Worm (Caenorhabditis elegans) whole organism, L4 larva: Measurements from ENCODE around the gene msp-76.

ENCODE experiments used
- T20F7.1 ChIP-seq: fragments of 200-800 bp; sonication (Bioruptor generic); optimal IDR thresholded peaks from 2 replicates; lab custom pipeline; 2018; ENCODE audit warnings: mild to moderate bottlenecking, missing genetic modification characterization, missing compliant biosample characterization
- ZK546.5 ChIP-seq, 2 experiments: sonication (generic microtip); optimal IDR thresholded peaks; 2 replicates each; lab custom pipeline; 2017; ENCODE audit warnings: missing biosample characterization in 2 of 2, missing genetic modification characterization in 2 of 2
- aly-2 ChIP-seq: sonication (generic microtip); optimal IDR thresholded peaks from 2 replicates; lab custom pipeline; 2018; ENCODE audit warnings: missing biosample characterization, missing genetic modification characterization
- ceh-28 ChIP-seq: fragments of 150-350 bp; optimal IDR thresholded peaks from 2 replicates; lab custom pipeline; 2014; ENCODE audit warnings: missing biosample characterization, missing genetic modification reagents, missing genetic modification characterization
- mdl-1 ChIP-seq, 2 experiments: fragments of 150-350 bp in 1 of 2; sonication (generic microtip) in 1 of 2; optimal IDR thresholded peaks; 2 replicates each; lab custom pipeline; 2014 to 2017; ENCODE audit warnings: missing biosample characterization in 2 of 2, missing genetic modification characterization in 2 of 2
- unc-130 ChIP-seq: sonication (generic microtip); optimal IDR thresholded peaks from 2 replicates; lab custom pipeline; 2016; ENCODE audit warnings: missing genetic modification reagents, missing genetic modification characterization, missing compliant biosample characterization
- zag-1 ChIP-seq: fragments of 150-350 bp; optimal IDR thresholded peaks from 2 replicates; lab custom pipeline; 2014; ENCODE audit warnings: missing biosample characterization, missing genetic modification characterization

DNA sequence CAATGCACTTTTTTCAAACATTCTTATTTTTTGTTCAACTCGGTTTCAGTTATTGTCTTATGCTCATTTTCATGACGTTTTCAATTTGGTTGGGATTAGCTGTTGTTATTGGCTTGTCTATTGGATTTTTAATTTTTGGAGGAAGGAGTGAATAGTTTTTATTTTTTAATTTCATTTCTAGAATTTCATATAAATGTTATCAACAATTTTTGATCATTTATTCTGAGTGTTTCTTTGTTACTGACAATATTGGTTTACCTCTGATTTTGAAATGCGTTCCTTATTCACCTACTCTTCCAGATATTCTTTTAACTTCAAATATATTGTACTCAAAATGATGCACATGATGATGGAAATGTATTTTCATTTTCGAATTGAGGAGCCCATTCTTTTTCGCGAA lies 34.8 kb upstream of the msp-76 start, which contains the start of gene F58G6.7:
- TF ChIP-seq zag-1 (tag; lab: Kevin White, UChicago): no peak
- TF ChIP-seq unc-130 (GFP tag; lab: Kevin White, UChicago): no peak
- no peak for TF ChIP-seq mdl-1 (tag; optimal IDR thresholded peaks at IDR 0.05; lab: Kevin White, UChicago)
- TF ChIP-seq ZK546.5 (tag; optimal IDR thresholded peaks at IDR 0.05; lab: Kevin White, UChicago): no peak
- TF ChIP-seq aly-2 (tag; lab: Kevin White, UChicago): no peak
- no peak for TF ChIP-seq ceh-28 (tag; lab: Kevin White, UChicago)
- TF ChIP-seq T20F7.1: no peak
